Worm (Caenorhabditis elegans) whole organism, L4/young adult: ENCODE data around the gene sgk-1.
"Not testable (repeated sequence)": the region's sequence is repeated elsewhere in the genome, so short reads cannot be mapped to it uniquely, and the experiment has no call there.

Source experiments
- W03F9.2 ChIP-seq: fragments of 150-350 bp; optimal IDR thresholded peaks from 2 replicates; lab custom pipeline; 2014; ENCODE audit warnings: missing biosample characterization, missing genetic modification characterization
- dao-5 ChIP-seq: sonication (generic microtip); optimal IDR thresholded peaks from 2 replicates; lab custom pipeline; 2016; ENCODE audit warnings: missing genotype, missing genetic modification characterization, moderate library complexity, missing compliant biosample characterization
- him-1 ChIP-seq: sonication (generic microtip); optimal IDR thresholded peaks from 2 replicates; lab custom pipeline; 2016; ENCODE audit warnings: missing genotype, missing genetic modification reagents, missing genetic modification characterization, missing compliant biosample characterization

DNA sequence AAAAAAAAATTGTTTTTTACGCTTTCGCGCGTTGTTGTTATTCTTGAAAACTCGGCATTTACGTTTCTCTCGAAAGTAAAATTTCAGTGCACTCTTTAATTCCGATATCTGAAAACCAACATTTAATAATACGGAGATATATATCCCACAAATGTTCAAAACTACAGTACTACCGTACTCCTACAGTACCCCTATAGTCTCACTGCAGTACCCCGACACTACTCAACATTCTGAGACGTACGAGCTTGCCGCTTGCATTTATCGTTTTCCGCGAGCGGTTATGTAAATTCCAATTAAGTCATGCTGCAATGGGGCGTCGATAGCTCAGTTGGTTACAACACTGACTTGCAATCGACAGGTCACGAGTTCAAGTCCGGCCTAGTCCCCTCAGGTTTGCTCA is 48.8 kb downstream of the sgk-1 start, which contains the start of gene F23A7.8:
- TF ChIP-seq him-1, W03F9.2, dao-5 (tag; lab: Kevin White, UChicago): not testable (repeated sequence)
